Fruit fly (Drosophila melanogaster): ENCODE measurements around the gene CG10376.

dm6 chr2L:18713686-18714085 lies 10.8 kb upstream of the CG10376 start, which contains the start of gene Irk3:
- no peak for TF ChIP-seq vri (GFP tag; optimal IDR thresholded peaks at IDR 0.05)
- no peak for TF ChIP-seq CG32006 (GFP tag; optimal IDR thresholded peaks at IDR 0.05)
- TF ChIP-seq Gug (GFP tag; IDR thresholded peaks at IDR 0.05), result no peak
- TF ChIP-seq Sox15 (GFP tag; optimal IDR thresholded peaks at IDR 0.05), result no peak
- TF ChIP-seq CG6854 (GFP tag; optimal IDR thresholded peaks at IDR 0.05), result no peak
- no peak for TF ChIP-seq CG15336 (GFP tag; IDR thresholded peaks at IDR 0.05)
- TF ChIP-seq Blimp-1 (GFP tag; optimal IDR thresholded peaks at IDR 0.05), result no peak
- no peak for TF ChIP-seq CG3032 (tag; optimal IDR thresholded peaks at IDR 0.05)
- no peak for TF ChIP-seq Ets21C (GFP tag; optimal IDR thresholded peaks at IDR 0.05)
- no peak for TF ChIP-seq svp (GFP tag)
- TF ChIP-seq Hr39 (GFP tag; optimal IDR thresholded peaks at IDR 0.05), result no peak
